Fruit fly (Drosophila melanogaster): ENCODE measurements around the gene CG44227.

- no peak for TF ChIP-seq CG3163 (GFP tag; optimal IDR thresholded peaks at IDR 0.05)
- TF ChIP-seq Bteb2 (GFP tag; optimal IDR thresholded peaks at IDR 0.05), result no peak
- no peak for TF ChIP-seq usp (GFP tag; optimal IDR thresholded peaks at IDR 0.05)
- TF ChIP-seq ranshi (GFP tag; IDR thresholded peaks at IDR 0.05), result no peak
- TF ChIP-seq Hmr (GFP tag; optimal IDR thresholded peaks at IDR 0.05), result no peak
- TF ChIP-seq repo (GFP tag; optimal IDR thresholded peaks at IDR 0.05), result no peak
- TF ChIP-seq h (optimal IDR thresholded peaks at IDR 0.05), result no peak
- no peak for TF ChIP-seq Hr3 (GFP tag; optimal IDR thresholded peaks at IDR 0.05)
- TF ChIP-seq CG8944 (GFP tag; optimal IDR thresholded peaks at IDR 0.05), result no peak
- TF ChIP-seq CG11504 (tag; optimal IDR thresholded peaks at IDR 0.05), result no peak
- TF ChIP-seq Rx (GFP tag; IDR thresholded peaks at IDR 0.05), result no peak
Observed at dm6 chr3R:8654666-8655065, 30.3 kb downstream of the CG44227 start, which contains the start of gene CG42489.
